Fruit fly (Drosophila melanogaster) whole organism, embryonic: ENCODE data around the gene Dis3l2.

ENCODE experiments used
- Asciz ChIP-seq: fragments of 200-800 bp; sonication (Bioruptor generic); optimal IDR thresholded peaks from 2 replicates; lab custom pipeline; 2017; ENCODE audit warnings: missing biosample characterization, mild to moderate bottlenecking, missing genetic modification characterization, missing genetic modification reagents
- Atf6 ChIP-seq: fragments of 200-800 bp; sonication (Bioruptor generic); IDR thresholded peaks from 2 replicates; pipeline ENCODE4 v1.3.6; 2022; ENCODE audit warnings: missing biosample characterization, missing genetic modification characterization
- CG10979 ChIP-seq: fragments of 200-800 bp; sonication (Bioruptor generic); optimal IDR thresholded peaks from 2 replicates; lab custom pipeline; 2018; ENCODE audit warnings: missing biosample characterization, mild to moderate bottlenecking, missing genetic modification characterization, moderate library complexity
- CG11398 ChIP-seq: fragments of 200-800 bp; sonication (Bioruptor generic); optimal IDR thresholded peaks from 2 replicates; lab custom pipeline; 2016; ENCODE audit warnings: missing biosample characterization, missing genetic modification characterization
- CG12155 ChIP-seq: fragments of 200-800 bp; sonication (Bioruptor generic); optimal IDR thresholded peaks from 3 replicates; lab custom pipeline; 2016; ENCODE audit warnings: missing biosample characterization, missing genetic modification characterization
- CG12744 ChIP-seq: fragments of 200-800 bp; sonication (Bioruptor generic); optimal IDR thresholded peaks from 2 replicates; lab custom pipeline; 2016; ENCODE audit warnings: missing biosample characterization, missing genetic modification characterization
- CG14710 ChIP-seq: fragments of 200-800 bp; sonication (Bioruptor generic); optimal IDR thresholded peaks from 3 replicates; lab custom pipeline; 2019; ENCODE audit warnings: missing biosample characterization, mild to moderate bottlenecking, missing genetic modification characterization, moderate library complexity
- CG14965 ChIP-seq: fragments of 200-800 bp; sonication (Bioruptor generic); optimal IDR thresholded peaks from 2 replicates; lab custom pipeline; 2016; ENCODE audit warnings: missing biosample characterization, missing genetic modification characterization, borderline replicate concordance
- CG15696 ChIP-seq: fragments of 200-800 bp; sonication (Bioruptor generic); optimal IDR thresholded peaks from 2 replicates; lab custom pipeline; 2019; ENCODE audit warnings: missing biosample characterization, mild to moderate bottlenecking, missing genetic modification characterization, moderate library complexity
- CG1602 ChIP-seq: fragments of 200-800 bp; sonication (Bioruptor generic); optimal IDR thresholded peaks from 3 replicates; lab custom pipeline; 2016; ENCODE audit warnings: missing biosample characterization, missing genetic modification characterization
- CG17829 ChIP-seq: fragments of 200-800 bp; optimal IDR thresholded peaks from 2 replicates; lab custom pipeline; 2019; ENCODE audit warnings: missing biosample characterization, mild to moderate bottlenecking, missing genetic modification characterization, moderate library complexity
- CG3726 ChIP-seq: fragments of 200-800 bp; sonication (Bioruptor generic); IDR thresholded peaks from 3 replicates; pipeline ENCODE4, ENCODE4 v1.3.6; 2022; ENCODE audit warnings: missing biosample characterization, missing genetic modification characterization
- CG3838 ChIP-seq: fragments of 200-800 bp; sonication (Bioruptor generic); optimal IDR thresholded peaks from 3 replicates; lab custom pipeline; 2016; ENCODE audit warnings: missing biosample characterization, missing genetic modification characterization
- CG4282 ChIP-seq: fragments of 200-800 bp; sonication (Bioruptor generic); optimal IDR thresholded peaks from 2 replicates; lab custom pipeline; 2016; ENCODE audit warnings: missing biosample characterization, missing genetic modification characterization
- CG4617 ChIP-seq: fragments of 200-800 bp; sonication (Bioruptor generic); optimal IDR thresholded peaks from 3 replicates; lab custom pipeline; 2016; ENCODE audit warnings: missing biosample characterization, missing genetic modification characterization, borderline replicate concordance
- CG4730 ChIP-seq: fragments of 200-800 bp; sonication (Bioruptor generic); IDR thresholded peaks from 2 replicates; pipeline ENCODE4 v1.3.6; 2022; ENCODE audit warnings: missing biosample characterization, missing genetic modification characterization
- CG4820 ChIP-seq: fragments of 200-800 bp; sonication (Bioruptor generic); optimal IDR thresholded peaks from 3 replicates; lab custom pipeline; 2016; ENCODE audit warnings: missing biosample characterization, missing genetic modification characterization
- CG4854 ChIP-seq: fragments of 200-800 bp; sonication (Bioruptor generic); optimal IDR thresholded peaks from 2 replicates; lab custom pipeline; 2016; ENCODE audit warnings: missing biosample characterization, missing genetic modification characterization, inconsistent platforms
- CG6813 ChIP-seq: fragments of 200-800 bp; sonication (Bioruptor generic); optimal IDR thresholded peaks from 2 replicates; lab custom pipeline; 2017; ENCODE audit warnings: missing biosample characterization, missing genetic modification characterization, mild to moderate bottlenecking, moderate library complexity, missing genetic modification reagents
- CG7271 ChIP-seq: fragments of 200-800 bp; sonication (Bioruptor generic); optimal IDR thresholded peaks from 2 replicates; lab custom pipeline; 2018; ENCODE audit warnings: missing biosample characterization, mild to moderate bottlenecking, missing genetic modification characterization, moderate library complexity
- CG7928 ChIP-seq: fragments of 200-800 bp; sonication (Bioruptor generic); optimal IDR thresholded peaks from 2 replicates; lab custom pipeline; 2017; ENCODE audit warnings: missing biosample characterization, mild to moderate bottlenecking, missing genetic modification characterization
- CG8359 ChIP-seq: fragments of 200-800 bp; sonication (Bioruptor generic); optimal IDR thresholded peaks from 2 replicates; lab custom pipeline; 2017; ENCODE audit warnings: missing biosample characterization, mild to moderate bottlenecking, missing genetic modification characterization, borderline replicate concordance
- CG9215 ChIP-seq: fragments of 200-800 bp; sonication (Bioruptor generic); IDR thresholded peaks from 2 replicates; pipeline ENCODE4 v1.3.6; 2022; ENCODE audit warnings: missing biosample characterization, missing genetic modification characterization
- CHES-1-like ChIP-seq: fragments of 200-800 bp; sonication (Bioruptor generic); optimal IDR thresholded peaks from 2 replicates; lab custom pipeline; 2016; ENCODE audit warnings: missing biosample characterization, missing genetic modification characterization
- D19A ChIP-seq: fragments of 200-800 bp; optimal IDR thresholded peaks from 3 replicates; lab custom pipeline; 2019; ENCODE audit warnings: missing biosample characterization, mild to moderate bottlenecking, missing genetic modification characterization, moderate library complexity
- E2f1 ChIP-seq: fragments of 200-800 bp; sonication (Bioruptor generic); IDR thresholded peaks from 2 replicates; pipeline ENCODE4 v1.3.6; 2022; ENCODE audit warnings: missing biosample characterization, missing genetic modification characterization
- H2.0 ChIP-seq: fragments of 200-800 bp; sonication (Bioruptor generic); IDR thresholded peaks from 2 replicates; pipeline ENCODE4 v1.3.6; 2022; ENCODE audit warnings: missing biosample characterization, missing genetic modification characterization
- Hr3 ChIP-seq: fragments of 200-800 bp; sonication (Bioruptor generic); optimal IDR thresholded peaks from 3 replicates; lab custom pipeline; 2016; ENCODE audit warnings: missing biosample characterization, missing genetic modification characterization
- Lim3 ChIP-seq: fragments of 200-800 bp; sonication (Bioruptor generic); IDR thresholded peaks from 2 replicates; pipeline ENCODE4 v1.3.6; 2022; ENCODE audit warnings: missing biosample characterization, missing genetic modification characterization
- NfI ChIP-seq: fragments of 200-800 bp; sonication (Bioruptor generic); optimal IDR thresholded peaks from 3 replicates; lab custom pipeline; 2018; ENCODE audit warnings: missing biosample characterization, mild to moderate bottlenecking, missing genetic modification characterization, moderate library complexity
- Rx ChIP-seq: fragments of 200-800 bp; sonication (Bioruptor generic); IDR thresholded peaks from 2 replicates; pipeline ENCODE4 v1.3.6; 2022; ENCODE audit warnings: missing biosample characterization, missing genetic modification characterization
- Vsx1 ChIP-seq: fragments of 200-800 bp; sonication (Bioruptor generic); optimal IDR thresholded peaks from 2 replicates; lab custom pipeline; 2017; ENCODE audit warnings: missing biosample characterization, mild to moderate bottlenecking, missing genetic modification characterization, missing genetic modification reagents
- Xrp1 ChIP-seq: fragments of 200-800 bp; sonication (Bioruptor generic); IDR thresholded peaks from 2 replicates; pipeline ENCODE4 v1.3.6; 2022; ENCODE audit warnings: missing biosample characterization, missing genetic modification characterization
- amos ChIP-seq: fragments of 200-800 bp; sonication (Bioruptor generic); IDR thresholded peaks from 2 replicates; pipeline ENCODE4 v1.3.6; 2022; ENCODE audit warnings: missing biosample characterization, missing genetic modification characterization; ENCODE audit not compliant: partially characterized antibody
- chif ChIP-seq, 2 experiments: fragments of 200-800 bp; sonication (Bioruptor generic); optimal IDR thresholded peaks; 3 replicates each; lab custom pipeline; 2016; ENCODE audit warnings: missing biosample characterization in 2 of 2, missing genetic modification characterization in 2 of 2
- chn ChIP-seq: fragments of 200-800 bp; sonication (Bioruptor generic); optimal IDR thresholded peaks from 2 replicates; lab custom pipeline; 2016; ENCODE audit warnings: missing biosample characterization, missing genetic modification characterization
- danr ChIP-seq: fragments of 200-800 bp; sonication (Bioruptor generic); IDR thresholded peaks from 2 replicates; pipeline ENCODE4 v1.3.6; 2022; ENCODE audit warnings: missing biosample characterization, missing genetic modification characterization
- dm ChIP-seq: fragments of 200-800 bp; sonication (Bioruptor generic); optimal IDR thresholded peaks from 3 replicates; lab custom pipeline; 2016; ENCODE audit warnings: missing biosample characterization, missing genetic modification characterization
- dmrt11E ChIP-seq: fragments of 200-800 bp; sonication (Bioruptor generic); optimal IDR thresholded peaks from 3 replicates; lab custom pipeline; 2018; ENCODE audit warnings: missing biosample characterization, mild to moderate bottlenecking, missing genetic modification characterization, moderate library complexity
- en ChIP-seq: fragments of 200-800 bp; sonication (Bioruptor generic); optimal IDR thresholded peaks from 2 replicates; lab custom pipeline; 2016; ENCODE audit warnings: missing biosample characterization, missing genetic modification characterization
- knrl ChIP-seq: fragments of 200-800 bp; sonication (Bioruptor generic); IDR thresholded peaks from 3 replicates; pipeline ENCODE4 v1.3.6; 2022; ENCODE audit warnings: missing biosample characterization, missing genetic modification characterization; ENCODE audit not compliant: partially characterized antibody
- maf-S ChIP-seq: fragments of 200-800 bp; sonication (Bioruptor generic); optimal IDR thresholded peaks from 2 replicates; lab custom pipeline; 2016; ENCODE audit warnings: missing biosample characterization, missing genetic modification characterization
- nerfin-1 ChIP-seq: fragments of 200-800 bp; sonication (Bioruptor generic); optimal IDR thresholded peaks from 3 replicates; lab custom pipeline; 2019; ENCODE audit warnings: missing biosample characterization, mild to moderate bottlenecking, missing genetic modification characterization, moderate library complexity
- seq ChIP-seq: fragments of 200-800 bp; sonication (Bioruptor generic); IDR thresholded peaks from 2 replicates; pipeline ENCODE4 v1.3.6; 2022; ENCODE audit warnings: missing biosample characterization, missing genetic modification characterization
- slbo ChIP-seq: fragments of 200-800 bp; sonication (Bioruptor generic); IDR thresholded peaks from 2 replicates; pipeline ENCODE4 v1.3.6; 2022; ENCODE audit warnings: missing biosample characterization, missing genetic modification characterization
- sqz ChIP-seq: fragments of 200-800 bp; sonication (Bioruptor generic); optimal IDR thresholded peaks from 3 replicates; lab custom pipeline; 2018; ENCODE audit warnings: missing biosample characterization, mild to moderate bottlenecking, missing genetic modification characterization
- stwl ChIP-seq: fragments of 200-800 bp; sonication (Bioruptor generic); optimal IDR thresholded peaks from 3 replicates; lab custom pipeline; 2018; ENCODE audit warnings: missing biosample characterization, mild to moderate bottlenecking, missing genetic modification characterization, moderate library complexity
- tap ChIP-seq: fragments of 200-800 bp; optimal IDR thresholded peaks from 3 replicates; lab custom pipeline; 2019; ENCODE audit warnings: missing biosample characterization, mild to moderate bottlenecking, missing genetic modification characterization, moderate library complexity
- tio ChIP-seq: fragments of 200-800 bp; sonication (Bioruptor generic); optimal IDR thresholded peaks from 2 replicates; lab custom pipeline; 2017; ENCODE audit warnings: missing biosample characterization, missing genetic modification characterization, inconsistent platforms
- unc-4 ChIP-seq: fragments of 200-800 bp; sonication (Bioruptor generic); IDR thresholded peaks from 2 replicates; pipeline ENCODE4 v1.3.6; 2022; ENCODE audit warnings: missing biosample characterization, missing genetic modification characterization; ENCODE audit not compliant: partially characterized antibody

Gene Dis3l2

dm6 chr3L:205723-206284 is 6.7 kb upstream of the Dis3l2 start, which contains the start of the genes Gk1 and CG13876 (continued):
- TF ChIP-seq danr (GFP tag; lab: Robert Waterston, UW): peak; percentile 60; the same call in 1 of the 2 replicates
- TF ChIP-seq en (GFP tag; lab: Kevin White, UChicago): no peak
- peak; percentile 69 for TF ChIP-seq chn (GFP tag; lab: Kevin White, UChicago)
- TF ChIP-seq CHES-1-like (GFP tag; lab: Kevin White, UChicago): peak; percentile 27
- TF ChIP-seq CG4617 (GFP tag; lab: Kevin White, UChicago): peak; percentile 70
- peak; percentile 95 for TF ChIP-seq D19A
- no peak; the same call in 2 of the 3 replicates for TF ChIP-seq knrl (GFP tag; lab: Robert Waterston, UW)
- TF ChIP-seq CG14965 (GFP tag; lab: Kevin White, UChicago): no peak
- TF ChIP-seq slbo (GFP tag; lab: Robert Waterston, UW): peak; percentile 95
- TF ChIP-seq amos (GFP tag; lab: Robert Waterston, UW): no peak
- TF ChIP-seq CG9215 (GFP tag; lab: Robert Waterston, UW): peak; percentile 81
- TF ChIP-seq Asciz (GFP tag; lab: Kevin White, UChicago): peak; percentile 93
- TF ChIP-seq CG11398 (GFP tag; lab: Kevin White, UChicago): no peak
- peak; percentile 83 for TF ChIP-seq CG3726
- peak; percentile 95 for TF ChIP-seq nerfin-1
- peak; percentile 69 for TF ChIP-seq CG4854 (GFP tag; lab: Kevin White, UChicago)
- peak; percentile 91 for TF ChIP-seq CG1602 (GFP tag; lab: Kevin White, UChicago)
- TF ChIP-seq CG3838 (GFP tag; lab: Kevin White, UChicago): peak; percentile 68
- TF ChIP-seq CG4730 (GFP tag; lab: Robert Waterston, UW): peak; percentile 85
- peak; percentile 100 for TF ChIP-seq CG14710 (tag; lab: Kevin White, UChicago)
- peak; percentile 75 for TF ChIP-seq CG7928
- peak; percentile 97 for TF ChIP-seq CG17829 (tag; lab: Kevin White, UChicago)
- TF ChIP-seq H2.0 (GFP tag; lab: Robert Waterston, UW): peak; percentile 93
- TF ChIP-seq unc-4: no peak; the same call in 1 of the 2 replicates
- TF ChIP-seq sqz (GFP tag; lab: Kevin White, UChicago): peak; percentile 94
- peak; percentile 95 for TF ChIP-seq CG15696 (tag; lab: Kevin White, UChicago)
- peak; percentile 29; the same call in 1 of the 2 replicates for TF ChIP-seq Lim3 (GFP tag; lab: Robert Waterston, UW)
- TF ChIP-seq tio: no peak
- TF ChIP-seq CG12155 (GFP tag; lab: Kevin White, UChicago): peak; percentile 92
- TF ChIP-seq tap (tag; lab: Kevin White, UChicago): peak; percentile 97
- peak; percentile 86 for TF ChIP-seq Rx
- TF ChIP-seq dmrt11E (tag; lab: Kevin White, UChicago): peak; percentile 96
- peak; percentile 28 for TF ChIP-seq maf-S (GFP tag; lab: Kevin White, UChicago)
- no peak for TF ChIP-seq dm (GFP tag; lab: Kevin White, UChicago)
- no peak for TF ChIP-seq Vsx1 (GFP tag; lab: Kevin White, UChicago)
- TF ChIP-seq Hr3 (GFP tag; lab: Kevin White, UChicago): peak; percentile 85
- peak; percentile 62 for TF ChIP-seq CG12744 (GFP tag; lab: Kevin White, UChicago)
- peak; percentile 74 for TF ChIP-seq stwl (tag; lab: Kevin White, UChicago)
- TF ChIP-seq Atf6 (GFP tag; lab: Robert Waterston, UW): peak; percentile 97
- peak; percentile 96 for TF ChIP-seq CG10979 (tag; lab: Kevin White, UChicago)
- TF ChIP-seq E2f1: peak; percentile 93
- TF ChIP-seq CG6813 (GFP tag; lab: Kevin White, UChicago): peak; percentile 95
- peak; percentile 100 for TF ChIP-seq CG4820 (GFP tag; lab: Kevin White, UChicago)
- no peak for TF ChIP-seq CG4282
- TF ChIP-seq NfI (GFP tag; lab: Kevin White, UChicago): peak; percentile 93
- TF ChIP-seq chif (GFP tag; optimal IDR thresholded peaks at IDR 0.05; lab: Kevin White, UChicago): peak in 1 of 2 experiments; percentile 44
- peak; percentile 94 for TF ChIP-seq CG7271 (tag; lab: Kevin White, UChicago)
- peak; percentile 97 for TF ChIP-seq Xrp1 (GFP tag; lab: Robert Waterston, UW)
- TF ChIP-seq seq (GFP tag; lab: Robert Waterston, UW): peak; percentile 92
- peak; percentile 82 for TF ChIP-seq CG8359 (GFP tag; lab: Kevin White, UChicago)
